Worm (Caenorhabditis elegans) whole organism, L2 larva: ENCODE data around the gene unc-51.

Source experiments
- C34F6.9 ChIP-seq: fragments of 150-350 bp; optimal IDR thresholded peaks from 2 replicates; lab custom pipeline; 2014; ENCODE audit warnings: missing biosample characterization, missing genetic modification characterization
- Y55F3AM.14 ChIP-seq: fragments of 200-800 bp; sonication (Bioruptor generic); optimal IDR thresholded peaks from 2 replicates; lab custom pipeline; 2018; ENCODE audit warnings: mild to moderate bottlenecking, missing genetic modification characterization, missing compliant biosample characterization
- aly-2 ChIP-seq: fragments of 150-350 bp; optimal IDR thresholded peaks from 2 replicates; lab custom pipeline; 2014; ENCODE audit warnings: missing biosample characterization, missing genetic modification characterization
- egl-27 ChIP-seq: sonication (generic microtip); optimal IDR thresholded peaks from 3 replicates; lab custom pipeline; 2017; ENCODE audit warnings: missing biosample characterization, missing genetic modification reagents, missing genetic modification characterization
- elt-1 ChIP-seq: fragments of 150-350 bp; optimal IDR thresholded peaks from 2 replicates; lab custom pipeline; 2014; ENCODE audit warnings: missing biosample characterization, missing genetic modification characterization
- lin-13 ChIP-seq: fragments of 150-350 bp; optimal IDR thresholded peaks from 2 replicates; lab custom pipeline; 2014; ENCODE audit warnings: missing biosample characterization, missing genetic modification reagents, missing genetic modification characterization
- lin-39 ChIP-seq: fragments of 150-350 bp; optimal IDR thresholded peaks from 2 replicates; lab custom pipeline; 2014; ENCODE audit warnings: missing biosample characterization, missing genetic modification reagents, missing genetic modification characterization
- lsy-2 ChIP-seq, 2 experiments: fragments of 150-350 bp in 1 of 2; sonication (generic microtip) in 1 of 2; optimal IDR thresholded peaks; 2 replicates each; lab custom pipeline; 2014 to 2017; ENCODE audit warnings: missing biosample characterization in 2 of 2, missing genetic modification characterization in 2 of 2
- nhr-12 ChIP-seq: fragments of 150-350 bp; optimal IDR thresholded peaks from 2 replicates; lab custom pipeline; 2014; ENCODE audit warnings: missing biosample characterization, missing genetic modification characterization

DNA sequence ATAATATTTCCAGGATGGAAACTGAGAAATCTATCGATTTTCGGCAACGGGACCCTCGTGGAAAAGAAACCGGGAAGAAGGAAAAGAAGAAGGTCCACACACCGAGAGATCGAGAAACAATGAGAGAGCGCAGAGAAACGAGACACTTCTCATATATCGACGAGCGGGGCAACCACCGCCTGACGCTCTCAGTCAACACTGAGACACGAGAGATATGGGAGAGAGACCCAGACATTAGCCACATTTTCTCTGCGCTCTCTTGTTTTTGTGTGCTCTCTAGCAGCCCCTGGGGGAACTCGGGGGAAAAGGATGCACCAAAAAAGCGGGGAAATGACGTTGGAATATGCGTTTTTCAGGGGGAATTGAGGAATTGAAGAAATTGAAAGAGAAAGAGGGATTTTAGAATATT, 1.4 kb upstream of the unc-51 start:
- TF ChIP-seq lin-13 (GFP tag; lab: Kevin White, UChicago) = peak; percentile 75
- TF ChIP-seq egl-27 = peak; percentile 76
- TF ChIP-seq Y55F3AM.14 (GFP tag; lab: Kevin White, UChicago) = peak; percentile 41
- TF ChIP-seq lsy-2 (tag; optimal IDR thresholded peaks at IDR 0.05; lab: Kevin White, UChicago) = peak; percentile 25 to 79
- no peak for TF ChIP-seq elt-1
- no peak for TF ChIP-seq aly-2 (tag; lab: Kevin White, UChicago)
- TF ChIP-seq C34F6.9 (tag; lab: Kevin White, UChicago) = peak; percentile 89
- no peak for TF ChIP-seq nhr-12 (tag; lab: Kevin White, UChicago)
- no peak for TF ChIP-seq lin-39 (tag; lab: Kevin White, UChicago)
